Fruit fly (Drosophila melanogaster) whole organism, embryonic: ENCODE results near the gene CG12948.

Experiments used
- Ada2b ChIP-seq: fragments of 200-800 bp; sonication (Bioruptor generic); IDR thresholded peaks from 2 replicates; pipeline ENCODE4 v1.3.6; 2022; ENCODE audit warnings: missing biosample characterization, missing genetic modification characterization
- Bteb2 ChIP-seq: fragments of 200-800 bp; sonication (Bioruptor generic); optimal IDR thresholded peaks from 2 replicates; lab custom pipeline; 2016; ENCODE audit warnings: missing biosample characterization, missing genetic modification characterization
- CG10267 ChIP-seq: fragments of 200-800 bp; sonication (Bioruptor generic); optimal IDR thresholded peaks from 2 replicates; lab custom pipeline; 2018; ENCODE audit warnings: missing biosample characterization, mild to moderate bottlenecking, missing genetic modification characterization, moderate library complexity
- CG11085 ChIP-seq: fragments of 200-800 bp; sonication (Bioruptor generic); IDR thresholded peaks from 2 replicates; pipeline ENCODE4 v1.3.6; 2022; ENCODE audit warnings: missing biosample characterization, missing genetic modification characterization
- CG13894 ChIP-seq: fragments of 200-800 bp; sonication (Bioruptor generic); optimal IDR thresholded peaks from 3 replicates; lab custom pipeline; 2018; ENCODE audit warnings: missing biosample characterization, mild to moderate bottlenecking, missing genetic modification characterization, moderate library complexity
- CG1602 ChIP-seq: fragments of 200-800 bp; sonication (Bioruptor generic); optimal IDR thresholded peaks from 3 replicates; lab custom pipeline; 2016; ENCODE audit warnings: missing biosample characterization, missing genetic modification characterization
- CG17186 ChIP-seq: fragments of 200-800 bp; sonication (Bioruptor generic); optimal IDR thresholded peaks from 3 replicates; lab custom pipeline; 2017; ENCODE audit warnings: missing biosample characterization, missing genetic modification reagents, missing genetic modification characterization
- CG2712 ChIP-seq: fragments of 200-800 bp; optimal IDR thresholded peaks from 3 replicates; lab custom pipeline; 2019; ENCODE audit warnings: missing biosample characterization, mild to moderate bottlenecking, missing genetic modification characterization, moderate library complexity
- CG31441 ChIP-seq: fragments of 200-800 bp; sonication (Bioruptor generic); IDR thresholded peaks from 2 replicates; pipeline ENCODE4 v1.3.6; 2022; ENCODE audit warnings: missing biosample characterization, missing genetic modification characterization
- CG32772 ChIP-seq: fragments of 200-800 bp; sonication (Bioruptor generic); IDR thresholded peaks from 2 replicates; pipeline ENCODE4 v1.3.6; 2022; ENCODE audit warnings: missing biosample characterization, missing genetic modification characterization
- CG7357 ChIP-seq: fragments of 200-800 bp; sonication (Bioruptor generic); IDR thresholded peaks from 3 replicates; pipeline ENCODE4 v1.3.6; 2022; ENCODE audit warnings: missing biosample characterization, missing genetic modification characterization
- CG9437 ChIP-seq: fragments of 200-800 bp; sonication (Bioruptor generic); optimal IDR thresholded peaks from 2 replicates; lab custom pipeline; 2018; ENCODE audit warnings: missing biosample characterization, mild to moderate bottlenecking, missing genetic modification characterization
- CG9797 ChIP-seq: fragments of 200-800 bp; sonication (Bioruptor generic); optimal IDR thresholded peaks from 3 replicates; lab custom pipeline; 2018; ENCODE audit warnings: missing biosample characterization, mild to moderate bottlenecking, missing genetic modification characterization
- CkIIα-i1 ChIP-seq: fragments of 200-800 bp; sonication (Bioruptor generic); IDR thresholded peaks from 2 replicates; pipeline ENCODE4 v1.3.6; 2022; ENCODE audit warnings: missing biosample characterization, missing genetic modification characterization
- CrebB ChIP-seq: fragments of 200-800 bp; sonication (Bioruptor generic); optimal IDR thresholded peaks from 3 replicates; lab custom pipeline; 2018; ENCODE audit warnings: missing biosample characterization, mild to moderate bottlenecking, missing genetic modification characterization
- D19A ChIP-seq: fragments of 200-800 bp; optimal IDR thresholded peaks from 3 replicates; lab custom pipeline; 2019; ENCODE audit warnings: missing biosample characterization, mild to moderate bottlenecking, missing genetic modification characterization, moderate library complexity
- Dip3 ChIP-seq: fragments of 200-800 bp; sonication (Bioruptor generic); optimal IDR thresholded peaks from 3 replicates; lab custom pipeline; 2016; ENCODE audit warnings: missing biosample characterization, missing genetic modification characterization
- E2f2 ChIP-seq: fragments of 200-800 bp; sonication (Bioruptor generic); IDR thresholded peaks from 2 replicates; pipeline ENCODE4 v1.3.6; 2022; ENCODE audit warnings: missing biosample characterization, missing genetic modification characterization
- GATAe ChIP-seq: fragments of 200-800 bp; sonication (Bioruptor generic); conservative IDR thresholded peaks from 2 replicates; pipeline ENCODE4 v1.3.6; 2022; ENCODE audit warnings: missing biosample characterization, missing genetic modification characterization
- HHEX ChIP-seq: fragments of 200-800 bp; sonication (Bioruptor generic); optimal IDR thresholded peaks from 3 replicates; lab custom pipeline; 2017; ENCODE audit warnings: missing biosample characterization, mild to moderate bottlenecking, missing genetic modification characterization, missing genetic modification reagents
- Hey ChIP-seq: fragments of 200-800 bp; sonication (Bioruptor generic); optimal IDR thresholded peaks from 3 replicates; lab custom pipeline; 2018; ENCODE audit warnings: missing biosample characterization, mild to moderate bottlenecking, missing genetic modification characterization
- MTF-1 ChIP-seq: fragments of 200-800 bp; sonication (Bioruptor generic); optimal IDR thresholded peaks from 2 replicates; lab custom pipeline; 2018; ENCODE audit warnings: missing biosample characterization, mild to moderate bottlenecking, missing genetic modification characterization, borderline replicate concordance
- Mad ChIP-seq: fragments of 200-800 bp; sonication (Bioruptor generic); optimal IDR thresholded peaks from 2 replicates; lab custom pipeline; 2016; ENCODE audit warnings: missing biosample characterization, missing genetic modification characterization
- NC2β ChIP-seq: fragments of 200-800 bp; sonication (Bioruptor generic); optimal IDR thresholded peaks from 2 replicates; lab custom pipeline; 2016; ENCODE audit warnings: missing biosample characterization, missing genetic modification characterization
- NK7.1 ChIP-seq: fragments of 200-800 bp; sonication (Bioruptor generic); optimal IDR thresholded peaks from 3 replicates; lab custom pipeline; 2016; ENCODE audit warnings: missing biosample characterization, missing genetic modification characterization
- Neu2 ChIP-seq: fragments of 200-800 bp; sonication (Bioruptor generic); optimal IDR thresholded peaks from 3 replicates; lab custom pipeline; 2016; ENCODE audit warnings: missing biosample characterization, missing genetic modification characterization, borderline replicate concordance
- Oli ChIP-seq: fragments of 200-800 bp; sonication (Bioruptor generic); optimal IDR thresholded peaks from 2 replicates; lab custom pipeline; 2018; ENCODE audit warnings: missing biosample characterization, mild to moderate bottlenecking, missing genetic modification characterization, moderate library complexity
- Scr ChIP-seq: fragments of 200-800 bp; sonication (Bioruptor generic); IDR thresholded peaks from 2 replicates; pipeline ENCODE4 v1.3.6; 2022; ENCODE audit warnings: missing biosample characterization, missing genetic modification characterization; ENCODE audit not compliant: partially characterized antibody
- Sin3A ChIP-seq: fragments of >200 bp; optimal IDR thresholded peaks from 2 replicates; lab custom pipeline; 2018
- btn ChIP-seq: fragments of 200-800 bp; sonication (Bioruptor generic); optimal IDR thresholded peaks from 2 replicates; lab custom pipeline; 2016; ENCODE audit warnings: missing biosample characterization, missing genetic modification characterization
- cato ChIP-seq: fragments of 200-800 bp; sonication (Bioruptor generic); optimal IDR thresholded peaks from 2 replicates; lab custom pipeline; 2016; ENCODE audit warnings: missing biosample characterization, missing genetic modification characterization, borderline replicate concordance
- chm ChIP-seq: fragments of 200-800 bp; sonication (Bioruptor generic); IDR thresholded peaks from 2 replicates; pipeline ENCODE4 v1.3.6; 2022; ENCODE audit warnings: missing biosample characterization, missing genetic modification characterization
- ewg ChIP-seq: fragments of 200-800 bp; sonication (Bioruptor generic); optimal IDR thresholded peaks from 3 replicates; lab custom pipeline; 2017; ENCODE audit warnings: mild to moderate bottlenecking, missing biosample characterization, missing genetic modification reagents, missing genetic modification characterization
- fd3F ChIP-seq: fragments of 200-800 bp; sonication (Bioruptor generic); optimal IDR thresholded peaks from 2 replicates; lab custom pipeline; 2018; ENCODE audit warnings: missing biosample characterization, mild to moderate bottlenecking, missing genetic modification characterization, moderate library complexity
- gfzf ChIP-seq: fragments of 200-800 bp; sonication (Bioruptor generic); optimal IDR thresholded peaks from 2 replicates; lab custom pipeline; 2016; ENCODE audit warnings: missing biosample characterization, mild to moderate bottlenecking, missing genetic modification characterization, moderate library complexity
- gsb ChIP-seq: fragments of 200-800 bp; sonication (Bioruptor generic); IDR thresholded peaks from 2 replicates; pipeline ENCODE4 v1.3.6; 2022; ENCODE audit warnings: missing biosample characterization, missing genetic modification characterization
- mam ChIP-seq: fragments of 200-800 bp; sonication (Bioruptor generic); optimal IDR thresholded peaks from 3 replicates; lab custom pipeline; 2016; ENCODE audit warnings: missing biosample characterization, missing genetic modification characterization
- mld ChIP-seq: fragments of 200-800 bp; sonication (Bioruptor generic); IDR thresholded peaks from 3 replicates; pipeline ENCODE4 v1.3.6; 2022; ENCODE audit warnings: missing biosample characterization, missing genetic modification characterization; ENCODE audit not compliant: partially characterized antibody
- odd ChIP-seq: fragments of 200-800 bp; sonication (Bioruptor generic); optimal IDR thresholded peaks from 2 replicates; lab custom pipeline; 2017; ENCODE audit warnings: missing biosample characterization, mild to moderate bottlenecking, missing genetic modification characterization
- prd ChIP-seq, 3 experiments: fragments of >200 bp in 2 of 3; fragments of 200-800 bp in 1 of 3; sonication (Bioruptor generic) in 1 of 3; optimal IDR thresholded peaks in 2 of 3; IDR thresholded peaks in 1 of 3; 2 replicates in 2 of 3; 3 replicates in 1 of 3; pipeline versions ENCODE4 v1.3.6 to Lab custom; 2017 to 2022; ENCODE audit warnings: missing biosample characterization in 1 of 3, missing genetic modification characterization in 1 of 3
- ro ChIP-seq: fragments of 200-800 bp; sonication (Bioruptor generic); IDR thresholded peaks from 2 replicates; pipeline ENCODE4 v1.3.6; 2022; ENCODE audit warnings: missing biosample characterization, missing genetic modification characterization
- sc ChIP-seq, 3 experiments: fragments of >200 bp in 2 of 3; fragments of 200-800 bp in 1 of 3; sonication (Bioruptor generic) in 1 of 3; optimal IDR thresholded peaks; 2 replicates in 2 of 3; 3 replicates in 1 of 3; lab custom pipeline; 2017; ENCODE audit warnings: mild to moderate bottlenecking in 1 of 3, missing biosample characterization in 1 of 3, missing genetic modification characterization in 1 of 3, missing genetic modification reagents in 1 of 3
- sens ChIP-seq: fragments of 200-800 bp; sonication (Bioruptor generic); peaks from one replicate; lab custom pipeline; 2016; ENCODE audit warnings: missing biosample characterization, missing genetic modification characterization
- slou ChIP-seq: fragments of 200-800 bp; sonication (Bioruptor generic); optimal IDR thresholded peaks from 3 replicates; lab custom pipeline; 2016; ENCODE audit warnings: missing biosample characterization, missing genetic modification characterization
- sqz ChIP-seq: fragments of 200-800 bp; sonication (Bioruptor generic); optimal IDR thresholded peaks from 3 replicates; lab custom pipeline; 2018; ENCODE audit warnings: missing biosample characterization, mild to moderate bottlenecking, missing genetic modification characterization
- tap ChIP-seq: fragments of 200-800 bp; optimal IDR thresholded peaks from 3 replicates; lab custom pipeline; 2019; ENCODE audit warnings: missing biosample characterization, mild to moderate bottlenecking, missing genetic modification characterization, moderate library complexity
- tll ChIP-seq, 2 experiments: fragments of 200-800 bp in 1 of 2; fragments of >200 bp in 1 of 2; sonication (Bioruptor generic) in 1 of 2; optimal IDR thresholded peaks; 2 replicates each; lab custom pipeline; 2017 to 2019; ENCODE audit warnings: missing biosample characterization in 2 of 2, missing genetic modification characterization in 2 of 2, mild to moderate bottlenecking in 1 of 2, moderate library complexity in 1 of 2
- ttk ChIP-seq: fragments of 200-800 bp; sonication (Bioruptor generic); IDR thresholded peaks from 2 replicates; pipeline ENCODE4 v2.1.2; 2022; ENCODE audit warnings: missing biosample characterization, missing genetic modification characterization
- wor ChIP-seq: fragments of 200-800 bp; sonication (Bioruptor generic); IDR thresholded peaks from 2 replicates; pipeline ENCODE4 v1.3.6; 2022; ENCODE audit warnings: missing biosample characterization, missing genetic modification characterization

The CG12948 gene

dm6 chr3R:9747900-9748663 is 538 bp upstream of the CG12948 start (continued):
- TF ChIP-seq CG10267 (tag; lab: Kevin White, UChicago) (no peak), chm (GFP tag; lab: Robert Waterston, UW) (no peak), sqz (no peak), D19A (tag; lab: Kevin White, UChicago) (no peak), Sin3A (no peak), CG1602 (GFP tag; lab: Kevin White, UChicago) (no peak), Mad (GFP tag; lab: Kevin White, UChicago) (no peak), NK7.1 (no peak), Scr (GFP tag; lab: Robert Waterston, UW) (no peak), CG17186 (no peak), gsb (GFP tag; lab: Robert Waterston, UW) (no peak), MTF-1 (GFP tag; lab: Kevin White, UChicago) (no peak), ewg (GFP tag; lab: Kevin White, UChicago) (no peak), CG13894 (no peak), GATAe (GFP tag; lab: Robert Waterston, UW) (no peak), prd (optimal IDR thresholded peaks at IDR 0.05; lab: Kevin White, UChicago) (no peak), prd (GFP tag; IDR thresholded peaks at IDR 0.05; lab: Robert Waterston, UW) (no peak), CG9437 (GFP tag; lab: Kevin White, UChicago) (no peak), sens (GFP tag; lab: Kevin White, UChicago) (peak; percentile 18), mld (GFP tag; lab: Robert Waterston, UW) (no peak), Oli (no peak), fd3F (GFP tag; lab: Kevin White, UChicago) (no peak), NC2β (no peak), CG31441 (GFP tag; lab: Robert Waterston, UW) (no peak), sc (optimal IDR thresholded peaks at IDR 0.05; lab: Kevin White, UChicago) (no peak), sc (GFP tag; optimal IDR thresholded peaks at IDR 0.05; lab: Kevin White, UChicago) (no peak), Neu2 (GFP tag; lab: Kevin White, UChicago) (no peak), Hey (tag; lab: Kevin White, UChicago) (no peak), E2f2 (GFP tag; lab: Robert Waterston, UW) (peak; percentile 80), Bteb2 (GFP tag; lab: Kevin White, UChicago) (no peak), CG11085 (GFP tag; lab: Robert Waterston, UW) (no peak), CG32772 (GFP tag; lab: Robert Waterston, UW) (no peak), Dip3 (GFP tag; lab: Kevin White, UChicago) (no peak), cato (GFP tag; lab: Kevin White, UChicago) (no peak), gfzf (GFP tag; lab: Kevin White, UChicago) (peak; percentile 85), tll (GFP tag; optimal IDR thresholded peaks at IDR 0.05; lab: Kevin White, UChicago) (no peak), ro (GFP tag; lab: Robert Waterston, UW) (no peak), HHEX (GFP tag; lab: Kevin White, UChicago) (no peak), slou (no peak), Ada2b (GFP tag; lab: Robert Waterston, UW) (no peak), ttk (GFP tag; lab: Robert Waterston, UW) (no peak), mam (GFP tag; lab: Kevin White, UChicago) (no peak), odd (GFP tag; lab: Kevin White, UChicago) (no peak), CG7357 (GFP tag; lab: Robert Waterston, UW) (no peak), CG9797 (GFP tag; lab: Kevin White, UChicago) (peak; percentile 42), CrebB (no peak), tap (tag; lab: Kevin White, UChicago) (no peak), CG2712 (no peak), CkIIα-i1 (GFP tag; lab: Robert Waterston, UW) (no peak), btn (GFP tag; lab: Kevin White, UChicago) (no peak), wor (GFP tag; lab: Robert Waterston, UW) (no peak)
